Fruit fly (Drosophila melanogaster) whole organism, embryonic: ENCODE results near the gene CG1136.

Experiments used
- Abd-B ChIP-seq: fragments of 200-800 bp; sonication (Bioruptor generic); optimal IDR thresholded peaks from 2 replicates; lab custom pipeline; 2018; ENCODE audit warnings: missing biosample characterization, mild to moderate bottlenecking, missing genetic modification characterization, moderate library complexity
- Ada2b ChIP-seq: fragments of 200-800 bp; sonication (Bioruptor generic); IDR thresholded peaks from 2 replicates; pipeline ENCODE4 v1.3.6; 2022; ENCODE audit warnings: missing biosample characterization, missing genetic modification characterization
- BEAF-32 ChIP-seq: fragments of 200-800 bp; sonication (Bioruptor generic); optimal IDR thresholded peaks from 3 replicates; lab custom pipeline; 2017; ENCODE audit warnings: missing biosample characterization, missing genetic modification characterization, mild to moderate bottlenecking, moderate library complexity, missing genetic modification reagents
- Bdp1 ChIP-seq: fragments of 200-800 bp; sonication (Bioruptor generic); optimal IDR thresholded peaks from 3 replicates; lab custom pipeline; 2016; ENCODE audit warnings: missing biosample characterization, missing genetic modification characterization
- CG11504 ChIP-seq: fragments of 200-800 bp; sonication (Bioruptor generic); optimal IDR thresholded peaks from 3 replicates; lab custom pipeline; 2019; ENCODE audit warnings: missing biosample characterization, mild to moderate bottlenecking, missing genetic modification characterization, moderate library complexity
- CG13775 ChIP-seq: fragments of 200-800 bp; sonication (Bioruptor generic); optimal IDR thresholded peaks from 3 replicates; lab custom pipeline; 2017; ENCODE audit warnings: missing biosample characterization, mild to moderate bottlenecking, missing genetic modification characterization
- CG14710 ChIP-seq: fragments of 200-800 bp; sonication (Bioruptor generic); optimal IDR thresholded peaks from 3 replicates; lab custom pipeline; 2019; ENCODE audit warnings: missing biosample characterization, mild to moderate bottlenecking, missing genetic modification characterization, moderate library complexity
- CG15601 ChIP-seq: fragments of 200-800 bp; sonication (Bioruptor generic); optimal IDR thresholded peaks from 3 replicates; lab custom pipeline; 2019; ENCODE audit warnings: missing biosample characterization, mild to moderate bottlenecking, missing genetic modification characterization, moderate library complexity
- CG16815 ChIP-seq: fragments of 200-800 bp; sonication (Bioruptor generic); optimal IDR thresholded peaks from 3 replicates; lab custom pipeline; 2017; ENCODE audit warnings: missing biosample characterization, mild to moderate bottlenecking, missing genetic modification characterization
- CG16863 ChIP-seq: fragments of 200-800 bp; sonication (Bioruptor generic); optimal IDR thresholded peaks from 3 replicates; lab custom pipeline; 2016; ENCODE audit warnings: missing biosample characterization, missing genetic modification characterization
- CG17328 ChIP-seq: fragments of 200-800 bp; sonication (Bioruptor generic); IDR thresholded peaks from 2 replicates; pipeline ENCODE4 v1.3.6; 2022; ENCODE audit warnings: missing biosample characterization, missing genetic modification characterization
- CG17802 ChIP-seq: fragments of 200-800 bp; sonication (Bioruptor generic); optimal IDR thresholded peaks from 2 replicates; lab custom pipeline; 2018; ENCODE audit warnings: missing biosample characterization, mild to moderate bottlenecking, missing genetic modification characterization, moderate library complexity
- CG30431 ChIP-seq: fragments of 200-800 bp; sonication (Bioruptor generic); optimal IDR thresholded peaks from 2 replicates; lab custom pipeline; 2017; ENCODE audit warnings: missing biosample characterization, missing genetic modification characterization
- CG33557 ChIP-seq: fragments of 200-800 bp; sonication (Bioruptor generic); optimal IDR thresholded peaks from 2 replicates; lab custom pipeline; 2019; ENCODE audit warnings: missing biosample characterization, mild to moderate bottlenecking, missing genetic modification characterization, moderate library complexity
- CG3726 ChIP-seq: fragments of 200-800 bp; sonication (Bioruptor generic); IDR thresholded peaks from 3 replicates; pipeline ENCODE4, ENCODE4 v1.3.6; 2022; ENCODE audit warnings: missing biosample characterization, missing genetic modification characterization
- CG3838 ChIP-seq: fragments of 200-800 bp; sonication (Bioruptor generic); optimal IDR thresholded peaks from 3 replicates; lab custom pipeline; 2016; ENCODE audit warnings: missing biosample characterization, missing genetic modification characterization
- CG6689 ChIP-seq: fragments of 200-800 bp; sonication (Bioruptor generic); IDR thresholded peaks from 2 replicates; pipeline ENCODE4 v1.3.6; 2022; ENCODE audit warnings: missing biosample characterization, missing genetic modification characterization
- Dip3 ChIP-seq: fragments of 200-800 bp; sonication (Bioruptor generic); optimal IDR thresholded peaks from 3 replicates; lab custom pipeline; 2016; ENCODE audit warnings: missing biosample characterization, missing genetic modification characterization
- Gug ChIP-seq: fragments of 200-800 bp; sonication (Bioruptor generic); IDR thresholded peaks from 4 replicates; pipeline ENCODE4 v1.3.6; 2022; ENCODE audit warnings: missing biosample characterization, missing genetic modification characterization
- Hand ChIP-seq: fragments of 200-800 bp; sonication (Bioruptor generic); optimal IDR thresholded peaks from 2 replicates; lab custom pipeline; 2017; ENCODE audit warnings: mild to moderate bottlenecking, missing biosample characterization, missing genetic modification reagents, missing genetic modification characterization
- Hey ChIP-seq: fragments of 200-800 bp; sonication (Bioruptor generic); optimal IDR thresholded peaks from 3 replicates; lab custom pipeline; 2018; ENCODE audit warnings: missing biosample characterization, mild to moderate bottlenecking, missing genetic modification characterization
- Hmx ChIP-seq: fragments of 200-800 bp; sonication (Bioruptor generic); optimal IDR thresholded peaks from 2 replicates; lab custom pipeline; 2016; ENCODE audit warnings: missing biosample characterization, missing genetic modification characterization
- Hr3 ChIP-seq: fragments of 200-800 bp; sonication (Bioruptor generic); optimal IDR thresholded peaks from 3 replicates; lab custom pipeline; 2016; ENCODE audit warnings: missing biosample characterization, missing genetic modification characterization
- Hr78 ChIP-seq, 2 experiments: fragments of 200-800 bp in 1 of 2; fragments of >200 bp in 1 of 2; sonication (Bioruptor generic) in 1 of 2; optimal IDR thresholded peaks; 2 replicates each; lab custom pipeline; 2017 to 2019; ENCODE audit warnings: missing biosample characterization in 2 of 2, missing genetic modification characterization in 2 of 2, mild to moderate bottlenecking in 1 of 2, moderate library complexity in 1 of 2
- Mad ChIP-seq: fragments of 200-800 bp; sonication (Bioruptor generic); optimal IDR thresholded peaks from 2 replicates; lab custom pipeline; 2016; ENCODE audit warnings: missing biosample characterization, missing genetic modification characterization
- Max ChIP-seq: fragments of 200-800 bp; sonication (Bioruptor generic); optimal IDR thresholded peaks from 2 replicates; lab custom pipeline; 2016; ENCODE audit warnings: missing biosample characterization, mild to moderate bottlenecking, missing genetic modification characterization
- Med ChIP-seq: fragments of 200-800 bp; sonication (Bioruptor generic); peaks from one replicate; lab custom pipeline; 2016; ENCODE audit warnings: missing biosample characterization, missing genetic modification characterization, mild to moderate bottlenecking, inconsistent platforms, moderate library complexity
- NK7.1 ChIP-seq: fragments of 200-800 bp; sonication (Bioruptor generic); optimal IDR thresholded peaks from 3 replicates; lab custom pipeline; 2016; ENCODE audit warnings: missing biosample characterization, missing genetic modification characterization
- NfI ChIP-seq: fragments of 200-800 bp; sonication (Bioruptor generic); optimal IDR thresholded peaks from 3 replicates; lab custom pipeline; 2018; ENCODE audit warnings: missing biosample characterization, mild to moderate bottlenecking, missing genetic modification characterization, moderate library complexity
- PHDP ChIP-seq: fragments of 200-800 bp; sonication (Bioruptor generic); optimal IDR thresholded peaks from 3 replicates; lab custom pipeline; 2018; ENCODE audit warnings: missing biosample characterization, mild to moderate bottlenecking, missing genetic modification characterization, moderate library complexity
- Rx ChIP-seq: fragments of 200-800 bp; sonication (Bioruptor generic); IDR thresholded peaks from 2 replicates; pipeline ENCODE4 v1.3.6; 2022; ENCODE audit warnings: missing biosample characterization, missing genetic modification characterization
- az2 ChIP-seq: fragments of 200-800 bp; sonication (Bioruptor generic); optimal IDR thresholded peaks from 3 replicates; lab custom pipeline; 2016; ENCODE audit warnings: missing biosample characterization, missing genetic modification characterization
- da ChIP-seq: fragments of 200-800 bp; sonication (Bioruptor generic); optimal IDR thresholded peaks from 2 replicates; lab custom pipeline; 2016; ENCODE audit warnings: missing biosample characterization, missing genetic modification characterization
- dimm ChIP-seq: fragments of 200-800 bp; sonication (Bioruptor generic); IDR thresholded peaks from 2 replicates; pipeline ENCODE4 v1.3.6; 2022; ENCODE audit warnings: missing biosample characterization, missing genetic modification characterization
- ems ChIP-seq: fragments of 200-800 bp; sonication (Bioruptor generic); optimal IDR thresholded peaks from 3 replicates; lab custom pipeline; 2016; ENCODE audit warnings: missing biosample characterization, missing genetic modification characterization
- esg ChIP-seq: fragments of 200-800 bp; sonication (Bioruptor generic); conservative IDR thresholded peaks from 2 replicates; pipeline ENCODE4 v1.3.6; 2022; ENCODE audit warnings: missing biosample characterization, missing genetic modification characterization
- fd96Cb ChIP-seq: fragments of 200-800 bp; sonication (Bioruptor generic); optimal IDR thresholded peaks from 2 replicates; lab custom pipeline; 2018; ENCODE audit warnings: missing biosample characterization, mild to moderate bottlenecking, missing genetic modification characterization, moderate library complexity
- gem ChIP-seq: fragments of 200-800 bp; sonication (Bioruptor generic); optimal IDR thresholded peaks from 2 replicates; lab custom pipeline; 2019; ENCODE audit warnings: missing biosample characterization, mild to moderate bottlenecking, missing genetic modification characterization, moderate library complexity
- gsb ChIP-seq: fragments of 200-800 bp; sonication (Bioruptor generic); IDR thresholded peaks from 2 replicates; pipeline ENCODE4 v1.3.6; 2022; ENCODE audit warnings: missing biosample characterization, missing genetic modification characterization
- jigr1 ChIP-seq: fragments of 200-800 bp; sonication (Bioruptor generic); IDR thresholded peaks from 3 replicates; pipeline ENCODE4 v1.3.6; 2022; ENCODE audit warnings: missing biosample characterization, missing genetic modification characterization
- lov ChIP-seq, 2 experiments: fragments of 200-800 bp in 1 of 2; fragments of >200 bp in 1 of 2; sonication (Bioruptor generic) in 1 of 2; IDR thresholded peaks in 1 of 2; optimal IDR thresholded peaks in 1 of 2; 2 replicates in 1 of 2; 3 replicates in 1 of 2; pipeline versions ENCODE4 v1.3.6 to Lab custom; 2017 to 2022; ENCODE audit warnings: missing biosample characterization in 1 of 2, missing genetic modification characterization in 1 of 2
- nom ChIP-seq: fragments of 200-800 bp; sonication (Bioruptor generic); optimal IDR thresholded peaks from 2 replicates; lab custom pipeline; 2017; ENCODE audit warnings: missing biosample characterization, missing genetic modification characterization, mild to moderate bottlenecking, moderate library complexity, missing genetic modification reagents
- pita ChIP-seq: fragments of 200-800 bp; sonication (Bioruptor generic); optimal IDR thresholded peaks from 2 replicates; lab custom pipeline; 2017; ENCODE audit warnings: missing biosample characterization, mild to moderate bottlenecking, missing genetic modification characterization
- psq ChIP-seq: fragments of 200-800 bp; sonication (Bioruptor generic); optimal IDR thresholded peaks from 2 replicates; lab custom pipeline; 2017; ENCODE audit warnings: missing biosample characterization, missing genetic modification characterization
- tap ChIP-seq: fragments of 200-800 bp; optimal IDR thresholded peaks from 3 replicates; lab custom pipeline; 2019; ENCODE audit warnings: missing biosample characterization, mild to moderate bottlenecking, missing genetic modification characterization, moderate library complexity
- tgo ChIP-seq: fragments of 200-800 bp; sonication (Bioruptor generic); IDR thresholded peaks from 3 replicates; pipeline ENCODE4 v1.3.6; 2022; ENCODE audit warnings: missing biosample characterization, missing genetic modification characterization
- unpg ChIP-seq: fragments of 200-800 bp; sonication (Bioruptor generic); optimal IDR thresholded peaks from 3 replicates; lab custom pipeline; 2018; ENCODE audit warnings: missing biosample characterization, mild to moderate bottlenecking, missing genetic modification characterization, moderate library complexity
- yki ChIP-seq: fragments of >200 bp; optimal IDR thresholded peaks from 3 replicates; lab custom pipeline; 2018
- zen ChIP-seq: fragments of 200-800 bp; sonication (Bioruptor generic); optimal IDR thresholded peaks from 3 replicates; lab custom pipeline; 2018; ENCODE audit warnings: missing biosample characterization, mild to moderate bottlenecking, missing genetic modification characterization, moderate library complexity

CG1136 gene

dm6 chr3L:4108844-4109494 is 62.6 kb downstream of the CG1136 start (continued):
- TF ChIP-seq CG16863 (GFP tag; lab: Kevin White, UChicago), result peak; percentile 65
- TF ChIP-seq Hmx (GFP tag; lab: Kevin White, UChicago), result peak; percentile 52
- peak; percentile 47; the same call in 2 of the 4 replicates for TF ChIP-seq Gug
- peak; percentile 74 for TF ChIP-seq CG14710 (tag; lab: Kevin White, UChicago)
- TF ChIP-seq yki (lab: Kevin White, UChicago), result no peak
- peak; percentile 75 for TF ChIP-seq PHDP
- no peak for TF ChIP-seq CG3838
- no peak for TF ChIP-seq psq
- TF ChIP-seq az2 (GFP tag; lab: Kevin White, UChicago), result peak; percentile 76
- no peak for TF ChIP-seq Mad (GFP tag; lab: Kevin White, UChicago)
- no peak for TF ChIP-seq CG17802
- no peak for TF ChIP-seq BEAF-32 (GFP tag; lab: Kevin White, UChicago)
- peak; percentile 61 for TF ChIP-seq Dip3
- TF ChIP-seq CG15601 (tag; lab: Kevin White, UChicago), result peak; percentile 71
- peak; percentile 81 for TF ChIP-seq ems (GFP tag; lab: Kevin White, UChicago)
- peak; percentile 42; the same call in 1 of the 2 replicates for TF ChIP-seq esg (GFP tag; lab: Robert Waterston, UW)
- TF ChIP-seq gsb, result no peak
- TF ChIP-seq Abd-B (GFP tag; lab: Kevin White, UChicago), result peak; percentile 61
- TF ChIP-seq lov (optimal IDR thresholded peaks at IDR 0.05; lab: Kevin White, UChicago), result no peak
- TF ChIP-seq lov (GFP tag; IDR thresholded peaks at IDR 0.05; lab: Robert Waterston, UW), result 0 out of 3 replicates have a peak, but pooled peaks have one; percentile 30
- TF ChIP-seq Rx (GFP tag; lab: Robert Waterston, UW), result no peak
- peak; percentile 74 for TF ChIP-seq fd96Cb
- peak; percentile 75 for TF ChIP-seq CG13775 (GFP tag; lab: Kevin White, UChicago)
- 0 out of 2 replicates have a peak, but pooled peaks have one; percentile 3 for TF ChIP-seq dimm (GFP tag; lab: Robert Waterston, UW)
- TF ChIP-seq CG30431 (GFP tag; lab: Kevin White, UChicago), result peak; percentile 69
- TF ChIP-seq zen, result peak; percentile 61
- TF ChIP-seq tap (tag; lab: Kevin White, UChicago), result peak; percentile 61
- peak; percentile 71 for TF ChIP-seq CG16815 (GFP tag; lab: Kevin White, UChicago)
- peak; percentile 70 for TF ChIP-seq NK7.1
- peak; percentile 55 for TF ChIP-seq Ada2b
- TF ChIP-seq CG6689 (GFP tag; lab: Robert Waterston, UW), result peak; percentile 57; the same call in 1 of the 2 replicates
- peak; percentile 21 for TF ChIP-seq Bdp1 (GFP tag; lab: Kevin White, UChicago)
- peak in 1 of 2 experiments; percentile 63 for TF ChIP-seq Hr78 (GFP tag; optimal IDR thresholded peaks at IDR 0.05; lab: Kevin White, UChicago)
- peak; percentile 54 for TF ChIP-seq NfI
- peak; percentile 19 for TF ChIP-seq da (GFP tag; lab: Kevin White, UChicago)
- peak; percentile 49 for TF ChIP-seq CG17328 (GFP tag; lab: Robert Waterston, UW)
- peak; percentile 58 for TF ChIP-seq tgo (GFP tag; lab: Robert Waterston, UW)
- TF ChIP-seq CG11504 (tag; lab: Kevin White, UChicago), result peak; percentile 85
- no peak for TF ChIP-seq Hey (tag; lab: Kevin White, UChicago)
- peak; percentile 90 for TF ChIP-seq Med
- no peak for TF ChIP-seq nom (GFP tag; lab: Kevin White, UChicago)
- peak; percentile 53 for TF ChIP-seq Hand (GFP tag; lab: Kevin White, UChicago)
- TF ChIP-seq unpg (GFP tag; lab: Kevin White, UChicago), result peak; percentile 69
- TF ChIP-seq CG3726 (GFP tag; lab: Robert Waterston, UW), result no peak
- no peak for TF ChIP-seq jigr1 (GFP tag; lab: Robert Waterston, UW)
- peak; percentile 59 for TF ChIP-seq CG33557
- TF ChIP-seq gem (tag; lab: Kevin White, UChicago), result peak; percentile 82
- TF ChIP-seq Hr3 (GFP tag; lab: Kevin White, UChicago), result peak; percentile 69
- no peak for TF ChIP-seq pita (GFP tag; lab: Kevin White, UChicago)
- peak; percentile 69 for TF ChIP-seq Max
